Worm (Caenorhabditis elegans) whole organism, L1 larva: ENCODE data around the gene lips-10.

Experiments used
- dpl-1 ChIP-seq, 3 experiments: fragments of 150-350 bp in 2 of 3; sonication (generic microtip) in 1 of 3; optimal IDR thresholded peaks; 2 replicates each; lab custom pipeline; 2014 to 2017; ENCODE audit warnings: missing biosample characterization in 3 of 3, missing genetic modification characterization in 3 of 3, missing genetic modification reagents in 3 of 3
- hlh-4 ChIP-seq: sonication (generic microtip); optimal IDR thresholded peaks from 2 replicates; lab custom pipeline; 2016; ENCODE audit warnings: mild to moderate bottlenecking, missing genetic modification characterization, missing compliant biosample characterization
- lsy-2 ChIP-seq, 2 experiments: fragments of 150-350 bp; optimal IDR thresholded peaks; 2 replicates each; lab custom pipeline; 2014; ENCODE audit warnings: missing biosample characterization in 2 of 2, missing genetic modification characterization in 2 of 2
- sox-4 ChIP-seq: sonication (generic microtip); optimal IDR thresholded peaks from 2 replicates; lab custom pipeline; 2016; ENCODE audit warnings: missing genetic modification characterization, missing compliant biosample characterization
- swsn-7 ChIP-seq: sonication (generic microtip); optimal IDR thresholded peaks from 2 replicates; lab custom pipeline; 2016; ENCODE audit warnings: missing genetic modification characterization, missing compliant biosample characterization
- ztf-4 ChIP-seq: fragments of 150-350 bp; optimal IDR thresholded peaks from 2 replicates; lab custom pipeline; 2014; ENCODE audit warnings: missing biosample characterization, missing genetic modification characterization

ce11 chrII:8419015-8419414, 20.0 kb upstream of the lips-10 start:
- TF ChIP-seq hlh-4 (tag; lab: Kevin White, UChicago): no peak
- no peak for TF ChIP-seq dpl-1 (GFP tag; optimal IDR thresholded peaks at IDR 0.05; lab: Kevin White, UChicago)
- peak in 1 of 2 experiments; percentile 41 for TF ChIP-seq lsy-2 (tag; optimal IDR thresholded peaks at IDR 0.05; lab: Kevin White, UChicago)
- no peak for TF ChIP-seq ztf-4 (tag; lab: Kevin White, UChicago)
- TF ChIP-seq sox-4 (tag; lab: Kevin White, UChicago): no peak
- no peak for TF ChIP-seq swsn-7 (tag; lab: Kevin White, UChicago)
